Worm (Caenorhabditis elegans): ENCODE data around the gene F55B12.10.

- TF ChIP-seq snpc-4 (tag; optimal IDR thresholded peaks at IDR 0.05) (no peak), mdl-1 (tag; optimal IDR thresholded peaks at IDR 0.05) (no peak), sox-4 (tag; optimal IDR thresholded peaks at IDR 0.05) (no peak), nhr-85 (tag) (no peak), snu-23 (GFP tag; optimal IDR thresholded peaks at IDR 0.05) (no peak)
Observed at ce11 chrV:13889516-13889915, 50.0 kb downstream of the F55B12.10 start, which contains the start of gene spp-12.

All from whole organism, L1 larva.